Worm (Caenorhabditis elegans): ENCODE measurements around the gene F26D2.13.

- TF ChIP-seq skn-1 (tag; optimal IDR thresholded peaks at IDR 0.05) (no peak), nhr-6 (tag; optimal IDR thresholded peaks at IDR 0.05) (no peak), lim-7 (GFP tag; IDR thresholded peaks at IDR 0.05) (no peak), nhr-28 (tag; optimal IDR thresholded peaks at IDR 0.05) (no peak), Y48G9A.11 (GFP tag; IDR thresholded peaks at IDR 0.05) (no peak), fos-1 (tag; optimal IDR thresholded peaks at IDR 0.05) (no peak), mdl-1 (tag; optimal IDR thresholded peaks at IDR 0.05) (no peak), hlh-11 (tag; optimal IDR thresholded peaks at IDR 0.05) (no peak), lin-39 (tag; optimal IDR thresholded peaks at IDR 0.05) (no peak), fkh-10 (GFP tag; optimal IDR thresholded peaks at IDR 0.05) (no peak), lin-29 (GFP tag; IDR thresholded peaks at IDR 0.05) (no peak), duxl-1 (tag; optimal IDR thresholded peaks at IDR 0.05; ENCODE audit: poor library complexity) (no peak)
These were observed 24.0 kb upstream of the F26D2.13 start for ce11 chrV:16459377-16459776.
